Fruit fly (Drosophila melanogaster) whole organism, embryonic: ENCODE results near the gene Ide.

Experiments
- Atf3 ChIP-seq: fragments of 200-800 bp; sonication (Bioruptor generic); optimal IDR thresholded peaks from 3 replicates; lab custom pipeline; 2016; ENCODE audit warnings: missing biosample characterization, missing genetic modification characterization
- Awh ChIP-seq: fragments of 200-800 bp; sonication (Bioruptor generic); IDR thresholded peaks from 2 replicates; pipeline ENCODE4, ENCODE4 v1.3.6; 2022; ENCODE audit warnings: missing biosample characterization, missing genetic modification characterization
- CG10274 ChIP-seq: fragments of 200-800 bp; sonication (Bioruptor generic); optimal IDR thresholded peaks from 3 replicates; lab custom pipeline; 2017; ENCODE audit warnings: missing biosample characterization, mild to moderate bottlenecking, missing genetic modification characterization
- CG10321 ChIP-seq: fragments of 200-800 bp; sonication (Bioruptor generic); IDR thresholded peaks from 2 replicates; pipeline ENCODE4 v1.3.6; 2022; ENCODE audit warnings: missing biosample characterization, missing genetic modification characterization
- CG10366 ChIP-seq: fragments of 200-800 bp; sonication (Bioruptor generic); IDR thresholded peaks from 2 replicates; pipeline ENCODE4 v1.3.6; 2022; ENCODE audit warnings: missing biosample characterization, missing genetic modification characterization
- CG10431 ChIP-seq: fragments of 200-800 bp; sonication (Bioruptor generic); optimal IDR thresholded peaks from 3 replicates; lab custom pipeline; 2018; ENCODE audit warnings: missing biosample characterization, mild to moderate bottlenecking, missing genetic modification characterization
- CG10462 ChIP-seq: fragments of 200-800 bp; sonication (Bioruptor generic); optimal IDR thresholded peaks from 2 replicates; lab custom pipeline; 2016; ENCODE audit warnings: missing biosample characterization, missing genetic modification characterization
- CG10543 ChIP-seq: fragments of 200-800 bp; sonication (Bioruptor generic); optimal IDR thresholded peaks from 3 replicates; lab custom pipeline; 2017; ENCODE audit warnings: missing biosample characterization, mild to moderate bottlenecking, missing genetic modification characterization, moderate library complexity
- CG10654 ChIP-seq: fragments of 200-800 bp; sonication (Bioruptor generic); optimal IDR thresholded peaks from 2 replicates; lab custom pipeline; 2016; ENCODE audit warnings: missing biosample characterization, missing genetic modification characterization
- CG11695 ChIP-seq: fragments of 200-800 bp; sonication (Bioruptor generic); IDR thresholded peaks from 3 replicates; pipeline ENCODE4 v1.3.6; 2022; ENCODE audit warnings: missing biosample characterization, missing genetic modification characterization
- CG11696 ChIP-seq: fragments of 200-800 bp; sonication (Bioruptor generic); IDR thresholded peaks from 2 replicates; pipeline ENCODE4 v1.3.6; 2022; ENCODE audit warnings: missing biosample characterization, missing genetic modification characterization
- CG1233 ChIP-seq: fragments of 200-800 bp; sonication (Bioruptor generic); optimal IDR thresholded peaks from 4 replicates; lab custom pipeline; 2018; ENCODE audit warnings: missing biosample characterization, mild to moderate bottlenecking, missing genetic modification characterization
- CG12391 ChIP-seq: fragments of 200-800 bp; sonication (Bioruptor generic); optimal IDR thresholded peaks from 3 replicates; lab custom pipeline; 2018; ENCODE audit warnings: missing biosample characterization, mild to moderate bottlenecking, missing genetic modification characterization, moderate library complexity
- CG13894 ChIP-seq: fragments of 200-800 bp; sonication (Bioruptor generic); optimal IDR thresholded peaks from 3 replicates; lab custom pipeline; 2018; ENCODE audit warnings: missing biosample characterization, mild to moderate bottlenecking, missing genetic modification characterization, moderate library complexity
- CG18262 ChIP-seq: fragments of 200-800 bp; optimal IDR thresholded peaks from 3 replicates; lab custom pipeline; 2019; ENCODE audit warnings: missing biosample characterization, mild to moderate bottlenecking, missing genetic modification characterization, moderate library complexity
- CG18764 ChIP-seq: fragments of 200-800 bp; sonication (Bioruptor generic); optimal IDR thresholded peaks from 3 replicates; lab custom pipeline; 2016; ENCODE audit warnings: missing biosample characterization, missing genetic modification characterization
- CG2202 ChIP-seq: fragments of 200-800 bp; sonication (Bioruptor generic); optimal IDR thresholded peaks from 2 replicates; lab custom pipeline; 2018; ENCODE audit warnings: missing biosample characterization, mild to moderate bottlenecking, missing genetic modification characterization
- CG2712 ChIP-seq: fragments of 200-800 bp; optimal IDR thresholded peaks from 3 replicates; lab custom pipeline; 2019; ENCODE audit warnings: missing biosample characterization, mild to moderate bottlenecking, missing genetic modification characterization, moderate library complexity
- CG4282 ChIP-seq: fragments of 200-800 bp; sonication (Bioruptor generic); optimal IDR thresholded peaks from 2 replicates; lab custom pipeline; 2016; ENCODE audit warnings: missing biosample characterization, missing genetic modification characterization
- CG4617 ChIP-seq: fragments of 200-800 bp; sonication (Bioruptor generic); optimal IDR thresholded peaks from 3 replicates; lab custom pipeline; 2016; ENCODE audit warnings: missing biosample characterization, missing genetic modification characterization, borderline replicate concordance
- CG5245 ChIP-seq: fragments of 200-800 bp; sonication (Bioruptor generic); optimal IDR thresholded peaks from 3 replicates; lab custom pipeline; 2016; ENCODE audit warnings: missing biosample characterization, missing genetic modification characterization
- CG8765 ChIP-seq: fragments of 200-800 bp; sonication (Bioruptor generic); IDR thresholded peaks from 2 replicates; pipeline ENCODE4 v1.3.6; 2022; ENCODE audit warnings: missing biosample characterization, missing genetic modification characterization
- ERR ChIP-seq: fragments of 200-800 bp; sonication (Bioruptor generic); optimal IDR thresholded peaks from 2 replicates; lab custom pipeline; 2016; ENCODE audit warnings: missing biosample characterization, missing genetic modification characterization
- GATAe ChIP-seq: fragments of 200-800 bp; sonication (Bioruptor generic); conservative IDR thresholded peaks from 2 replicates; pipeline ENCODE4 v1.3.6; 2022; ENCODE audit warnings: missing biosample characterization, missing genetic modification characterization
- HLH3B ChIP-seq: fragments of 200-800 bp; sonication (Bioruptor generic); IDR thresholded peaks from 2 replicates; pipeline ENCODE4 v1.3.6; 2022; ENCODE audit warnings: missing biosample characterization, missing genetic modification characterization
- Hr39 ChIP-seq: fragments of >200 bp; optimal IDR thresholded peaks from 2 replicates; lab custom pipeline; 2017
- Hr51 ChIP-seq, 2 experiments: fragments of 200-800 bp; sonication (Bioruptor generic); optimal IDR thresholded peaks; 2 replicates in 1 of 2; 3 replicates in 1 of 2; lab custom pipeline; 2016 to 2018; ENCODE audit warnings: missing biosample characterization in 2 of 2, missing genetic modification characterization in 2 of 2, mild to moderate bottlenecking in 1 of 2, moderate library complexity in 1 of 2
- Mrtf ChIP-seq: fragments of 200-800 bp; sonication (Bioruptor generic); IDR thresholded peaks from 3 replicates; pipeline ENCODE4 v1.3.6; 2022; ENCODE audit warnings: missing biosample characterization, missing genetic modification characterization
- Myb ChIP-seq: fragments of 200-800 bp; sonication (Bioruptor generic); optimal IDR thresholded peaks from 2 replicates; lab custom pipeline; 2016; ENCODE audit warnings: missing biosample characterization, missing genetic modification characterization
- ac ChIP-seq: fragments of 200-800 bp; sonication (Bioruptor generic); optimal IDR thresholded peaks from 3 replicates; lab custom pipeline; 2017; ENCODE audit warnings: missing biosample characterization, mild to moderate bottlenecking, missing genetic modification characterization
- ash1 ChIP-seq: fragments of 200-800 bp; sonication (Bioruptor generic); optimal IDR thresholded peaks from 2 replicates; lab custom pipeline; 2018; ENCODE audit warnings: missing biosample characterization, mild to moderate bottlenecking, missing genetic modification characterization
- cwo ChIP-seq: fragments of 200-800 bp; sonication (Bioruptor generic); optimal IDR thresholded peaks from 3 replicates; lab custom pipeline; 2017; ENCODE audit warnings: missing biosample characterization, missing genetic modification characterization, mild to moderate bottlenecking, moderate library complexity, missing genetic modification reagents
- eve ChIP-seq, 2 experiments: fragments of >200 bp; optimal IDR thresholded peaks; 2 replicates each; lab custom pipeline; 2017; ENCODE audit warnings: missing biosample characterization in 2 of 2, missing genetic modification characterization in 2 of 2
- hkb ChIP-seq, 2 experiments: fragments of 200-800 bp in 1 of 2; fragments of >200 bp in 1 of 2; sonication (Bioruptor generic) in 1 of 2; IDR thresholded peaks in 1 of 2; optimal IDR thresholded peaks in 1 of 2; 2 replicates each; pipeline versions ENCODE4 v1.3.6 to Lab custom; 2017 to 2022; ENCODE audit warnings: missing biosample characterization in 1 of 2, missing genetic modification characterization in 1 of 2
- hth ChIP-seq: fragments of >200 bp; optimal IDR thresholded peaks from 2 replicates; lab custom pipeline; 2017; ENCODE audit warnings: inconsistent platforms
- knrl ChIP-seq: fragments of 200-800 bp; sonication (Bioruptor generic); IDR thresholded peaks from 3 replicates; pipeline ENCODE4 v1.3.6; 2022; ENCODE audit warnings: missing biosample characterization, missing genetic modification characterization; ENCODE audit not compliant: partially characterized antibody
- nerfin-2 ChIP-seq: fragments of 200-800 bp; sonication (Bioruptor generic); IDR thresholded peaks from 2 replicates; pipeline ENCODE4 v1.3.6; 2022; ENCODE audit warnings: missing biosample characterization, missing genetic modification characterization; ENCODE audit not compliant: partially characterized antibody
- otp ChIP-seq: fragments of 200-800 bp; sonication (Bioruptor generic); IDR thresholded peaks from 3 replicates; pipeline ENCODE4, ENCODE4 v1.3.6; 2022; ENCODE audit warnings: missing biosample characterization, missing genetic modification characterization
- pnt ChIP-seq: fragments of 200-800 bp; sonication (Bioruptor generic); optimal IDR thresholded peaks from 3 replicates; lab custom pipeline; 2016; ENCODE audit warnings: missing biosample characterization, missing genetic modification characterization
- prd ChIP-seq, 3 experiments: fragments of >200 bp in 2 of 3; fragments of 200-800 bp in 1 of 3; sonication (Bioruptor generic) in 1 of 3; optimal IDR thresholded peaks in 2 of 3; IDR thresholded peaks in 1 of 3; 2 replicates in 2 of 3; 3 replicates in 1 of 3; pipeline versions ENCODE4 v1.3.6 to Lab custom; 2017 to 2022; ENCODE audit warnings: missing biosample characterization in 1 of 3, missing genetic modification characterization in 1 of 3
- sna ChIP-seq: fragments of 200-800 bp; sonication (Bioruptor generic); IDR thresholded peaks from 2 replicates; pipeline ENCODE4 v1.3.6; 2022; ENCODE audit warnings: missing biosample characterization, missing genetic modification characterization; ENCODE audit not compliant: partially characterized antibody
- sug ChIP-seq: fragments of 200-800 bp; optimal IDR thresholded peaks from 2 replicates; lab custom pipeline; 2019; ENCODE audit warnings: missing biosample characterization, mild to moderate bottlenecking, missing genetic modification characterization, moderate library complexity
- tll ChIP-seq, 2 experiments: fragments of 200-800 bp in 1 of 2; fragments of >200 bp in 1 of 2; sonication (Bioruptor generic) in 1 of 2; optimal IDR thresholded peaks; 2 replicates each; lab custom pipeline; 2017 to 2019; ENCODE audit warnings: missing biosample characterization in 2 of 2, missing genetic modification characterization in 2 of 2, mild to moderate bottlenecking in 1 of 2, moderate library complexity in 1 of 2
- toy ChIP-seq: fragments of 200-800 bp; sonication (Bioruptor generic); IDR thresholded peaks from 2 replicates; pipeline ENCODE4 v1.3.6; 2022; ENCODE audit warnings: missing biosample characterization, missing genetic modification characterization
- unpg ChIP-seq: fragments of 200-800 bp; sonication (Bioruptor generic); optimal IDR thresholded peaks from 3 replicates; lab custom pipeline; 2018; ENCODE audit warnings: missing biosample characterization, mild to moderate bottlenecking, missing genetic modification characterization, moderate library complexity
- zen ChIP-seq: fragments of 200-800 bp; sonication (Bioruptor generic); optimal IDR thresholded peaks from 3 replicates; lab custom pipeline; 2018; ENCODE audit warnings: missing biosample characterization, mild to moderate bottlenecking, missing genetic modification characterization, moderate library complexity

Ide gene

DNA sequence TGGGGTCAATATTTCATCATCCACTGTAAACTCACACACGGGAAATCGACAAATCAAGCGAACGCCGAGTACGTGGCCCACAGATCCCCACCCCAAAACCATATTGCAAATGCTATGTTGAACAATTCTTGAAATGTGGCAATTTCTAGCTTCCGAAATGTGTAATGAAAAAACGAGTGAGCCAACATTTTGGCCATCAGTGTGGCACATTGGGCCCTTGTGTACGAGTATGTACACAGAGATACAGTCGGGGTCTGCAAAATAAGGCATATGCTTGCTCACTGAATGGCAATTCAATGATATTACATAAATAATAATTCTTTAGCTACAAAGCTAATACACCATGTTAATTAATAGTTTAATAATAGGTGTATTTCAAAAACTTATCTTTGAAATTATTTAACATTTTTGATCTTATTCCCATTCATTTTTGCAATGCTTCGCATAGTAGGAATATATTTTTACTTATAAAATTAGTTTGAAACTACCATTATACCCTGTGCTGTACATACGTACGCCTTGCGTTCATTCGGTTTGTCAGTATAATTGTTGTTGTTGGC, 23.9 kb upstream of the Ide start (continued):
- no peak for TF ChIP-seq hth (lab: Kevin White, UChicago)
- peak; percentile 73 for TF ChIP-seq toy (GFP tag; lab: Robert Waterston, UW)
- TF ChIP-seq eve (GFP tag; optimal IDR thresholded peaks at IDR 0.05; lab: Kevin White, UChicago): peak in 1 of 2 experiments; percentile 91
- TF ChIP-seq knrl (GFP tag; lab: Robert Waterston, UW): peak; percentile 14; the same call in 1 of the 3 replicates
- TF ChIP-seq Hr51 (GFP tag; optimal IDR thresholded peaks at IDR 0.05; lab: Kevin White, UChicago): peak; percentile 75 to 95
- peak; percentile 90 for TF ChIP-seq CG2712 (tag; lab: Kevin White, UChicago)
- peak; percentile 69 for TF ChIP-seq Atf3 (GFP tag; lab: Kevin White, UChicago)
- peak; percentile 63 for TF ChIP-seq CG2202 (tag; lab: Kevin White, UChicago)
- TF ChIP-seq cwo (GFP tag; lab: Kevin White, UChicago): peak; percentile 85
- TF ChIP-seq Myb (GFP tag; lab: Kevin White, UChicago): peak; percentile 61
- peak; percentile 86 for TF ChIP-seq CG4282 (GFP tag; lab: Kevin White, UChicago)
- peak; percentile 88 for TF ChIP-seq unpg (GFP tag; lab: Kevin White, UChicago)
- peak; percentile 85 for TF ChIP-seq CG1233 (GFP tag; lab: Kevin White, UChicago)
- no peak for TF ChIP-seq Hr39 (lab: Kevin White, UChicago)
- peak; percentile 89 for TF ChIP-seq CG12391 (tag; lab: Kevin White, UChicago)
- TF ChIP-seq CG10462 (GFP tag; lab: Kevin White, UChicago): peak; percentile 80
- TF ChIP-seq ERR: peak; percentile 62
- TF ChIP-seq CG11695 (GFP tag; lab: Robert Waterston, UW): peak; percentile 91
- no peak for TF ChIP-seq ac (GFP tag; lab: Kevin White, UChicago)
- no peak for TF ChIP-seq prd (optimal IDR thresholded peaks at IDR 0.05; lab: Kevin White, UChicago)
- peak; percentile 88 for TF ChIP-seq prd (GFP tag; IDR thresholded peaks at IDR 0.05; lab: Robert Waterston, UW)
- TF ChIP-seq pnt: peak; percentile 60
- peak; percentile 54; the same call in 1 of the 2 replicates for TF ChIP-seq CG10321 (GFP tag; lab: Robert Waterston, UW)
- no peak for TF ChIP-seq sna (GFP tag; lab: Robert Waterston, UW)
- peak; percentile 72 for TF ChIP-seq zen (tag; lab: Kevin White, UChicago)
- no peak for TF ChIP-seq nerfin-2 (GFP tag; lab: Robert Waterston, UW)
- TF ChIP-seq CG11696 (GFP tag; lab: Robert Waterston, UW): peak; percentile 95
- TF ChIP-seq CG10274 (GFP tag; lab: Kevin White, UChicago): peak; percentile 49
- peak; percentile 83 for TF ChIP-seq CG10654 (GFP tag; lab: Kevin White, UChicago)
- TF ChIP-seq tll (GFP tag; optimal IDR thresholded peaks at IDR 0.05; lab: Kevin White, UChicago): no peak
- peak; percentile 79 for TF ChIP-seq CG13894 (tag; lab: Kevin White, UChicago)
- peak; percentile 92 for TF ChIP-seq CG10543
- peak; percentile 78 for TF ChIP-seq CG10366 (GFP tag; lab: Robert Waterston, UW)
- TF ChIP-seq Mrtf (GFP tag; lab: Robert Waterston, UW): peak; percentile 78
- no peak for TF ChIP-seq hkb (optimal IDR thresholded peaks at IDR 0.05; lab: Kevin White, UChicago)
- peak; percentile 85 for TF ChIP-seq hkb (GFP tag; IDR thresholded peaks at IDR 0.05; lab: Robert Waterston, UW)
- peak; percentile 57; the same call in 1 of the 2 replicates for TF ChIP-seq GATAe (GFP tag; lab: Robert Waterston, UW)
- peak; percentile 89 for TF ChIP-seq sug (tag; lab: Kevin White, UChicago)
- peak; percentile 63 for TF ChIP-seq CG4617 (GFP tag; lab: Kevin White, UChicago)
- peak; percentile 74; the same call in 1 of the 3 replicates for TF ChIP-seq otp (GFP tag; lab: Robert Waterston, UW)
- TF ChIP-seq CG5245 (GFP tag; lab: Kevin White, UChicago): peak; percentile 72
- TF ChIP-seq CG18262 (tag; lab: Kevin White, UChicago): peak; percentile 90
- peak; percentile 79 for TF ChIP-seq CG18764 (GFP tag; lab: Kevin White, UChicago)
- TF ChIP-seq CG8765 (GFP tag; lab: Robert Waterston, UW): peak; percentile 71; the same call in 1 of the 2 replicates
- TF ChIP-seq Awh (GFP tag; lab: Robert Waterston, UW): peak; percentile 84
- TF ChIP-seq HLH3B (GFP tag; lab: Robert Waterston, UW): peak; percentile 75
- TF ChIP-seq CG10431 (GFP tag; lab: Kevin White, UChicago): peak; percentile 54
- TF ChIP-seq ash1: no peak
